Worm (Caenorhabditis elegans) whole organism, L2 larva: ENCODE measurements around the gene srj-7.

Experiments used
- F13H6.1 ChIP-seq: sonication (generic microtip); optimal IDR thresholded peaks from 2 replicates; lab custom pipeline; 2016; ENCODE audit warnings: missing genetic modification characterization, missing compliant biosample characterization
- Y55F3AM.14 ChIP-seq: fragments of 200-800 bp; sonication (Bioruptor generic); optimal IDR thresholded peaks from 2 replicates; lab custom pipeline; 2018; ENCODE audit warnings: mild to moderate bottlenecking, missing genetic modification characterization, missing compliant biosample characterization
- ZK546.5 ChIP-seq: sonication (generic microtip); optimal IDR thresholded peaks from 2 replicates; lab custom pipeline; 2017; ENCODE audit warnings: missing biosample characterization, missing genetic modification characterization
- aly-2 ChIP-seq: fragments of 150-350 bp; optimal IDR thresholded peaks from 2 replicates; lab custom pipeline; 2014; ENCODE audit warnings: missing biosample characterization, missing genetic modification characterization
- blmp-1 ChIP-seq: sonication (generic microtip); optimal IDR thresholded peaks from 2 replicates; lab custom pipeline; 2017; ENCODE audit warnings: missing genetic modification characterization, mild to moderate bottlenecking, missing compliant biosample characterization, antibody characterized with exemption, moderate library complexity; ENCODE audit not compliant: insufficient read depth
- ceh-16 ChIP-seq: fragments of 150-350 bp; optimal IDR thresholded peaks from 2 replicates; lab custom pipeline; 2014; ENCODE audit warnings: missing biosample characterization, missing genetic modification characterization
- ceh-82 ChIP-seq: fragments of 150-350 bp; optimal IDR thresholded peaks from 2 replicates; lab custom pipeline; 2014; ENCODE audit warnings: missing biosample characterization, missing genetic modification characterization
- crh-2 ChIP-seq: sonication (generic microtip); optimal IDR thresholded peaks from 2 replicates; lab custom pipeline; 2017; ENCODE audit warnings: missing biosample characterization, missing genetic modification characterization
- dmd-4 ChIP-seq: sonication (generic microtip); optimal IDR thresholded peaks from 2 replicates; lab custom pipeline; 2017; ENCODE audit warnings: missing biosample characterization, missing genetic modification characterization
- egl-27 ChIP-seq: sonication (generic microtip); optimal IDR thresholded peaks from 3 replicates; lab custom pipeline; 2017; ENCODE audit warnings: missing biosample characterization, missing genetic modification reagents, missing genetic modification characterization
- gmeb-1 ChIP-seq: fragments of 150-350 bp; optimal IDR thresholded peaks from 2 replicates; lab custom pipeline; 2014; ENCODE audit warnings: missing biosample characterization, missing genetic modification characterization
- lin-13 ChIP-seq: fragments of 150-350 bp; optimal IDR thresholded peaks from 2 replicates; lab custom pipeline; 2014; ENCODE audit warnings: missing biosample characterization, missing genetic modification reagents, missing genetic modification characterization
- lin-39 ChIP-seq: fragments of 150-350 bp; optimal IDR thresholded peaks from 2 replicates; lab custom pipeline; 2014; ENCODE audit warnings: missing biosample characterization, missing genetic modification reagents, missing genetic modification characterization
- mab-5 ChIP-seq: fragments of 150-350 bp; optimal IDR thresholded peaks from 2 replicates; lab custom pipeline; 2014; ENCODE audit warnings: missing biosample characterization, missing genetic modification characterization
- mbf-1 ChIP-seq: sonication (generic microtip); optimal IDR thresholded peaks from 2 replicates; lab custom pipeline; 2017; ENCODE audit warnings: missing biosample characterization, missing genetic modification characterization
- mdl-1 ChIP-seq, 2 experiments: fragments of 150-350 bp in 1 of 2; sonication (generic microtip) in 1 of 2; optimal IDR thresholded peaks; 2 replicates each; lab custom pipeline; 2017; ENCODE audit warnings: missing biosample characterization in 2 of 2, missing genetic modification characterization in 2 of 2
- nhr-11 ChIP-seq: fragments of 150-350 bp; optimal IDR thresholded peaks from 2 replicates; lab custom pipeline; 2014; ENCODE audit warnings: missing biosample characterization, missing genetic modification characterization
- nhr-129 ChIP-seq: fragments of 150-350 bp; optimal IDR thresholded peaks from 2 replicates; lab custom pipeline; 2014; ENCODE audit warnings: missing biosample characterization, missing genetic modification characterization
- nhr-23 ChIP-seq: fragments of 150-350 bp; optimal IDR thresholded peaks from 2 replicates; lab custom pipeline; 2014; ENCODE audit warnings: missing biosample characterization, missing genetic modification reagents, missing genetic modification characterization
- nhr-237 ChIP-seq: fragments of 150-350 bp; optimal IDR thresholded peaks from 2 replicates; lab custom pipeline; 2014; ENCODE audit warnings: missing biosample characterization, missing genetic modification characterization
- nhr-25 ChIP-seq: fragments of 150-350 bp; sonication (generic microtip); optimal IDR thresholded peaks from 3 replicates; lab custom pipeline; 2014; ENCODE audit warnings: missing biosample characterization, missing genetic modification characterization
- nhr-6 ChIP-seq: fragments of 150-350 bp; optimal IDR thresholded peaks from 2 replicates; lab custom pipeline; 2014; ENCODE audit warnings: missing biosample characterization, missing genetic modification characterization
- nhr-77 ChIP-seq: fragments of 150-350 bp; optimal IDR thresholded peaks from 2 replicates; lab custom pipeline; 2014; ENCODE audit warnings: missing biosample characterization, missing genetic modification characterization
- peb-1 ChIP-seq: fragments of 150-350 bp; optimal IDR thresholded peaks from 2 replicates; lab custom pipeline; 2014; ENCODE audit warnings: missing biosample characterization, missing genetic modification characterization
- sem-4 ChIP-seq: fragments of 150-350 bp; optimal IDR thresholded peaks from 2 replicates; lab custom pipeline; 2014; ENCODE audit warnings: missing biosample characterization, missing genetic modification reagents, missing genetic modification characterization
- skn-1 ChIP-seq: sonication (generic microtip); optimal IDR thresholded peaks from 2 replicates; lab custom pipeline; 2017; ENCODE audit warnings: missing biosample characterization, missing genetic modification characterization
- sma-3 ChIP-seq: sonication (generic microtip); optimal IDR thresholded peaks from 2 replicates; lab custom pipeline; 2016; ENCODE audit warnings: missing genetic modification reagents, missing genetic modification characterization, missing compliant biosample characterization
- sma-9 ChIP-seq, 2 experiments: fragments of 150-350 bp in 1 of 2; sonication (generic microtip) in 1 of 2; optimal IDR thresholded peaks; 2 replicates each; lab custom pipeline; 2014 to 2016; ENCODE audit warnings: missing genetic modification characterization in 2 of 2, mild to moderate bottlenecking in 1 of 2, missing biosample characterization in 1 of 2, missing compliant biosample characterization in 1 of 2, missing genetic modification reagents in 1 of 2, moderate library complexity in 1 of 2
- unc-39 ChIP-seq: fragments of 150-350 bp; optimal IDR thresholded peaks from 2 replicates; lab custom pipeline; 2014; ENCODE audit warnings: missing biosample characterization, missing genetic modification characterization
- unc-55 ChIP-seq: fragments of 150-350 bp; sonication (generic microtip); optimal IDR thresholded peaks from 3 replicates; lab custom pipeline; 2014; ENCODE audit warnings: missing biosample characterization, missing genetic modification reagents, missing genetic modification characterization
- unc-62 ChIP-seq: fragments of 150-350 bp; optimal IDR thresholded peaks from 2 replicates; lab custom pipeline; 2014; ENCODE audit warnings: missing biosample characterization, missing genetic modification reagents, missing genetic modification characterization
- ztf-1 ChIP-seq: fragments of 200-800 bp; sonication (Bioruptor generic); conservative IDR thresholded peaks from 2 replicates; pipeline ENCODE4 v1.3.6; 2022; ENCODE audit warnings: missing genetic modification characterization, missing compliant biosample characterization
- ztf-11 ChIP-seq: sonication (generic microtip); optimal IDR thresholded peaks from 2 replicates; lab custom pipeline; 2017; ENCODE audit warnings: missing biosample characterization, missing genetic modification characterization

The srj-7 gene

ce11 chrV:3234887-3235286, 9.9 kb upstream of the srj-7 start, which contains the start of gene K08D9.6:
TSS of gene K08D9.6 (minus strand) at chrV:3234987.
- TF ChIP-seq aly-2 (tag; lab: Kevin White, UChicago) (no peak), unc-62 (GFP tag; lab: Kevin White, UChicago) (no peak), Y55F3AM.14 (GFP tag; lab: Kevin White, UChicago) (no peak), nhr-129 (tag; lab: Kevin White, UChicago) (no peak), ceh-82 (tag; lab: Kevin White, UChicago) (no peak), nhr-11 (tag; lab: Kevin White, UChicago) (no peak), nhr-25 (tag; lab: Kevin White, UChicago) (no peak), F13H6.1 (tag; lab: Kevin White, UChicago) (no peak), nhr-237 (no peak), mbf-1 (tag; lab: Kevin White, UChicago) (no peak), crh-2 (tag; lab: Kevin White, UChicago) (no peak)
- TF ChIP-seq, all 48 proteins: peak for 0

ce11 chrV:3236610-3237009, 8.2 kb upstream of the srj-7 start, which contains the start of the genes K08D9.9 and str-16:
TSS of gene K08D9.9 (minus strand) at chrV:3236710.
TSS of gene str-16 (plus strand) at chrV:3236875.
- TF ChIP-seq ceh-16 (no peak), ztf-11 (tag; lab: Kevin White, UChicago) (no peak)
- TF ChIP-seq, all 48 proteins: peak for 0

ce11 chrV:3241175-3241574, 3.6 kb upstream of the srj-7 start, which contains the start of gene srj-11:
TSS of gene srj-11 (plus strand) at chrV:3241424.
- TF ChIP-seq nhr-6 (tag; lab: Kevin White, UChicago) (no peak), unc-55 (GFP tag; lab: Kevin White, UChicago) (no peak), sma-3 (GFP tag; lab: Kevin White, UChicago) (no peak), nhr-77 (tag; lab: Kevin White, UChicago) (no peak), mbf-1 (tag; lab: Kevin White, UChicago) (no peak), sma-9 (GFP tag; optimal IDR thresholded peaks at IDR 0.05; lab: Kevin White, UChicago) (no peak), sma-9 (tag; optimal IDR thresholded peaks at IDR 0.05; lab: Kevin White, UChicago) (no peak), aly-2 (tag; lab: Kevin White, UChicago) (no peak), ZK546.5 (tag; lab: Kevin White, UChicago) (no peak), lin-13 (GFP tag; lab: Kevin White, UChicago) (no peak), skn-1 (tag; lab: Kevin White, UChicago) (no peak), peb-1 (no peak), ceh-82 (tag; lab: Kevin White, UChicago) (no peak), gmeb-1 (no peak), unc-39 (tag; lab: Kevin White, UChicago) (no peak), nhr-23 (tag; lab: Kevin White, UChicago) (no peak), blmp-1 (tag; lab: Kevin White, UChicago) (no peak), ztf-1 (no peak)

ce11 chrV:3242984-3243383, 1.8 kb upstream of the srj-7 start, which contains the start of gene gst-23:
TSS of gene gst-23 (plus strand) at chrV:3243284.
- TF ChIP-seq nhr-6 (tag; lab: Kevin White, UChicago) (no peak), nhr-23 (tag; lab: Kevin White, UChicago) (no peak), ceh-82 (tag; lab: Kevin White, UChicago) (no peak), lin-39 (no peak), sem-4 (tag; lab: Kevin White, UChicago) (no peak), ztf-11 (tag; lab: Kevin White, UChicago) (no peak), crh-2 (tag; lab: Kevin White, UChicago) (no peak), dmd-4 (tag; lab: Kevin White, UChicago) (no peak), ZK546.5 (tag; lab: Kevin White, UChicago) (no peak), Y55F3AM.14 (GFP tag; lab: Kevin White, UChicago) (no peak), nhr-129 (tag; lab: Kevin White, UChicago) (no peak), ceh-16 (no peak), mdl-1 (tag; optimal IDR thresholded peaks at IDR 0.05; lab: Kevin White, UChicago) (no peak), mab-5 (tag; lab: Kevin White, UChicago) (no peak)

- TF ChIP-seq nhr-11 (tag; lab: Kevin White, UChicago) = no peak
- no peak for TF ChIP-seq nhr-129 (tag; lab: Kevin White, UChicago)
- no peak for TF ChIP-seq unc-39 (tag; lab: Kevin White, UChicago)
- no peak for TF ChIP-seq egl-27 (tag; lab: Kevin White, UChicago)
- no peak for TF ChIP-seq nhr-77 (tag; lab: Kevin White, UChicago)
Observed at ce11 chrV:3247515-3247914, 2.7 kb downstream of the srj-7 start, which contains the start of gene srj-8. TSS of gene srj-8 (plus strand) at chrV:3247815.
